Fruit fly (Drosophila melanogaster): ENCODE data around the gene CG46468.

DNA sequence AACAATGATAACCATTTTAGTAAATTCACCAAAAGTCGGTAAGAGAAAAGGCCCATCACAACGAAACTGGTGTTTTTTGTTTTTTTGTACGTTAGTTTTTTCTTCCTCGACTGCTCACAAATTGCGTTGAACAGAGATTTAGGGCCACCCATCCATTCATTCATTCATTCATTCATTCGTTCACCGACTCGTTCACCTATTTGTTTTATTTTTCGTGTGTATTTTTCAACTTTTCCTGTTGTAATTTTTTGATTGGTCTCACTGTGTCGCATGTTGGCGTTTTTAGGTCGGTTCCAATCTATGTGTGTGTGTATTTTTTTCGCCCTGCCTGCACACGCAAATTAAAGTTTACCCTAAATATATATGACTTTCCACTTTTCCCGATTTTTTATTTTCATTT is 40.3 kb downstream of the CG46468 start:
- no peak for TF ChIP-seq psq (optimal IDR thresholded peaks at IDR 0.05)
- no peak for TF ChIP-seq CG8478 (optimal IDR thresholded peaks at IDR 0.05)
